Fruit fly (Drosophila melanogaster) whole organism, embryonic: ENCODE data around the gene flip.

Source experiments
- Atf3 ChIP-seq: fragments of 200-800 bp; sonication (Bioruptor generic); optimal IDR thresholded peaks from 3 replicates; lab custom pipeline; 2016; ENCODE audit warnings: missing biosample characterization, missing genetic modification characterization
- Awh ChIP-seq: fragments of 200-800 bp; sonication (Bioruptor generic); IDR thresholded peaks from 2 replicates; pipeline ENCODE4, ENCODE4 v1.3.6; 2022; ENCODE audit warnings: missing biosample characterization, missing genetic modification characterization
- B-H2 ChIP-seq: fragments of 200-800 bp; sonication (Bioruptor generic); optimal IDR thresholded peaks from 2 replicates; lab custom pipeline; 2018; ENCODE audit warnings: missing biosample characterization, mild to moderate bottlenecking, missing genetic modification characterization
- Bgb ChIP-seq: fragments of 200-800 bp; sonication (Bioruptor generic); IDR thresholded peaks from 2 replicates; pipeline ENCODE4 v1.3.6; 2022; ENCODE audit warnings: missing biosample characterization, missing genetic modification characterization; ENCODE audit not compliant: partially characterized antibody
- CG10147 ChIP-seq: fragments of 200-800 bp; sonication (Bioruptor generic); optimal IDR thresholded peaks from 2 replicates; lab custom pipeline; 2019; ENCODE audit warnings: missing biosample characterization, mild to moderate bottlenecking, missing genetic modification characterization, moderate library complexity
- CG10274 ChIP-seq: fragments of 200-800 bp; sonication (Bioruptor generic); optimal IDR thresholded peaks from 3 replicates; lab custom pipeline; 2017; ENCODE audit warnings: missing biosample characterization, mild to moderate bottlenecking, missing genetic modification characterization
- CG10366 ChIP-seq: fragments of 200-800 bp; sonication (Bioruptor generic); IDR thresholded peaks from 2 replicates; pipeline ENCODE4 v1.3.6; 2022; ENCODE audit warnings: missing biosample characterization, missing genetic modification characterization
- CG11247 ChIP-seq: fragments of 200-800 bp; sonication (Bioruptor generic); IDR thresholded peaks from 2 replicates; pipeline ENCODE4 v1.3.6; 2022; ENCODE audit warnings: missing biosample characterization, missing genetic modification characterization
- CG12155 ChIP-seq: fragments of 200-800 bp; sonication (Bioruptor generic); optimal IDR thresholded peaks from 3 replicates; lab custom pipeline; 2016; ENCODE audit warnings: missing biosample characterization, missing genetic modification characterization
- CG12299 ChIP-seq: fragments of 200-800 bp; sonication (Bioruptor generic); optimal IDR thresholded peaks from 2 replicates; lab custom pipeline; 2018; ENCODE audit warnings: missing biosample characterization, mild to moderate bottlenecking, missing genetic modification characterization
- CG15269 ChIP-seq: fragments of 200-800 bp; sonication (Bioruptor generic); optimal IDR thresholded peaks from 2 replicates; lab custom pipeline; 2018; ENCODE audit warnings: missing biosample characterization, mild to moderate bottlenecking, missing genetic modification characterization, moderate library complexity
- CG15601 ChIP-seq: fragments of 200-800 bp; sonication (Bioruptor generic); optimal IDR thresholded peaks from 3 replicates; lab custom pipeline; 2019; ENCODE audit warnings: missing biosample characterization, mild to moderate bottlenecking, missing genetic modification characterization, moderate library complexity
- CG1647 ChIP-seq: fragments of 200-800 bp; sonication (Bioruptor generic); optimal IDR thresholded peaks from 3 replicates; lab custom pipeline; 2016; ENCODE audit warnings: missing biosample characterization, missing genetic modification characterization
- CG18599 ChIP-seq: fragments of 200-800 bp; sonication (Bioruptor generic); optimal IDR thresholded peaks from 3 replicates; lab custom pipeline; 2017; ENCODE audit warnings: missing biosample characterization, missing genetic modification characterization, mild to moderate bottlenecking, moderate library complexity, missing genetic modification reagents
- CG2889 ChIP-seq: fragments of 200-800 bp; sonication (Bioruptor generic); IDR thresholded peaks from 3 replicates; pipeline ENCODE4 v1.3.6; 2022; ENCODE audit warnings: missing biosample characterization, missing genetic modification characterization
- CG30403 ChIP-seq: fragments of 200-800 bp; sonication (Bioruptor generic); optimal IDR thresholded peaks from 3 replicates; lab custom pipeline; 2016; ENCODE audit warnings: missing biosample characterization, missing genetic modification characterization
- CG3065 ChIP-seq: fragments of 200-800 bp; sonication (Bioruptor generic); optimal IDR thresholded peaks from 2 replicates; lab custom pipeline; 2016; ENCODE audit warnings: missing biosample characterization, missing genetic modification characterization
- CG31365 ChIP-seq: fragments of 200-800 bp; sonication (Bioruptor generic); optimal IDR thresholded peaks from 2 replicates; lab custom pipeline; 2018; ENCODE audit warnings: missing biosample characterization, mild to moderate bottlenecking, missing genetic modification characterization
- CG32767 ChIP-seq: fragments of 200-800 bp; sonication (Bioruptor generic); IDR thresholded peaks from 2 replicates; pipeline ENCODE4 v1.3.6; 2022; ENCODE audit warnings: missing biosample characterization, missing genetic modification characterization
- CG34422 ChIP-seq: fragments of 200-800 bp; sonication (Bioruptor generic); IDR thresholded peaks from 3 replicates; pipeline ENCODE4 v1.3.6; 2022; ENCODE audit warnings: missing biosample characterization, missing genetic modification characterization
- CG3995 ChIP-seq: fragments of 200-800 bp; sonication (Bioruptor generic); optimal IDR thresholded peaks from 3 replicates; lab custom pipeline; 2016; ENCODE audit warnings: missing biosample characterization, missing genetic modification characterization
- CG42726 ChIP-seq: fragments of 200-800 bp; sonication (Bioruptor generic); IDR thresholded peaks from 2 replicates; pipeline ENCODE4 v1.3.6; 2022; ENCODE audit warnings: missing biosample characterization, missing genetic modification characterization; ENCODE audit not compliant: partially characterized antibody
- CG4328 ChIP-seq: fragments of 200-800 bp; sonication (Bioruptor generic); optimal IDR thresholded peaks from 3 replicates; lab custom pipeline; 2017; ENCODE audit warnings: missing biosample characterization, missing genetic modification reagents, missing genetic modification characterization
- CG9727 ChIP-seq: fragments of 200-800 bp; sonication (Bioruptor generic); optimal IDR thresholded peaks from 3 replicates; lab custom pipeline; 2017; ENCODE audit warnings: missing biosample characterization, mild to moderate bottlenecking, missing genetic modification characterization
- CG9932 ChIP-seq: fragments of 200-800 bp; sonication (Bioruptor generic); IDR thresholded peaks from 2 replicates; pipeline ENCODE4 v1.3.6; 2022; ENCODE audit warnings: missing biosample characterization, missing genetic modification characterization
- CHES-1-like ChIP-seq: fragments of 200-800 bp; sonication (Bioruptor generic); optimal IDR thresholded peaks from 2 replicates; lab custom pipeline; 2016; ENCODE audit warnings: missing biosample characterization, missing genetic modification characterization
- CTCF ChIP-seq: fragments of 200-800 bp; sonication (Bioruptor generic); optimal IDR thresholded peaks from 2 replicates; lab custom pipeline; 2017; ENCODE audit warnings: missing biosample characterization, mild to moderate bottlenecking, missing genetic modification characterization, moderate library complexity
- Dip2 ChIP-seq: fragments of 200-800 bp; sonication (Bioruptor generic); IDR thresholded peaks from 2 replicates; pipeline ENCODE4 v1.3.6; 2022; ENCODE audit warnings: missing biosample characterization, missing genetic modification characterization
- ERR ChIP-seq: fragments of 200-800 bp; sonication (Bioruptor generic); optimal IDR thresholded peaks from 2 replicates; lab custom pipeline; 2016; ENCODE audit warnings: missing biosample characterization, missing genetic modification characterization
- Gsc ChIP-seq: fragments of 200-800 bp; sonication (Bioruptor generic); IDR thresholded peaks from 2 replicates; pipeline ENCODE4 v1.3.6; 2022; ENCODE audit warnings: missing biosample characterization, missing genetic modification characterization
- H2.0 ChIP-seq: fragments of 200-800 bp; sonication (Bioruptor generic); IDR thresholded peaks from 2 replicates; pipeline ENCODE4 v1.3.6; 2022; ENCODE audit warnings: missing biosample characterization, missing genetic modification characterization
- Hey ChIP-seq: fragments of 200-800 bp; sonication (Bioruptor generic); optimal IDR thresholded peaks from 3 replicates; lab custom pipeline; 2018; ENCODE audit warnings: missing biosample characterization, mild to moderate bottlenecking, missing genetic modification characterization
- Hr3 ChIP-seq: fragments of 200-800 bp; sonication (Bioruptor generic); optimal IDR thresholded peaks from 3 replicates; lab custom pipeline; 2016; ENCODE audit warnings: missing biosample characterization, missing genetic modification characterization
- Mrtf ChIP-seq: fragments of 200-800 bp; sonication (Bioruptor generic); IDR thresholded peaks from 3 replicates; pipeline ENCODE4 v1.3.6; 2022; ENCODE audit warnings: missing biosample characterization, missing genetic modification characterization
- Myb ChIP-seq: fragments of 200-800 bp; sonication (Bioruptor generic); optimal IDR thresholded peaks from 2 replicates; lab custom pipeline; 2016; ENCODE audit warnings: missing biosample characterization, missing genetic modification characterization
- NC2α ChIP-seq: fragments of 200-800 bp; sonication (Bioruptor generic); optimal IDR thresholded peaks from 2 replicates; lab custom pipeline; 2016; ENCODE audit warnings: missing biosample characterization, missing genetic modification characterization
- NC2β ChIP-seq: fragments of 200-800 bp; sonication (Bioruptor generic); optimal IDR thresholded peaks from 2 replicates; lab custom pipeline; 2016; ENCODE audit warnings: missing biosample characterization, missing genetic modification characterization
- Opbp ChIP-seq: fragments of 200-800 bp; sonication (Bioruptor generic); IDR thresholded peaks from 3 replicates; pipeline ENCODE4 v1.3.6; 2022; ENCODE audit warnings: missing biosample characterization, missing genetic modification characterization; ENCODE audit not compliant: partially characterized antibody
- Trl ChIP-seq, 3 experiments: fragments of >200 bp in 2 of 3; fragments of 200-800 bp in 1 of 3; sonication (Bioruptor generic) in 1 of 3; optimal IDR thresholded peaks; 2 replicates in 1 of 3; 3 replicates in 2 of 3; lab custom pipeline; 2016 to 2017; ENCODE audit warnings: missing biosample characterization in 1 of 3, missing genetic modification characterization in 1 of 3
- ara ChIP-seq: fragments of 200-800 bp; sonication (Bioruptor generic); IDR thresholded peaks from 2 replicates; pipeline ENCODE4 v1.3.6; 2022; ENCODE audit warnings: missing biosample characterization, missing genetic modification characterization
- az2 ChIP-seq: fragments of 200-800 bp; sonication (Bioruptor generic); optimal IDR thresholded peaks from 3 replicates; lab custom pipeline; 2016; ENCODE audit warnings: missing biosample characterization, missing genetic modification characterization
- chinmo ChIP-seq: fragments of 200-800 bp; sonication (Bioruptor generic); IDR thresholded peaks from 4 replicates; pipeline ENCODE4 v1.3.6; 2022; ENCODE audit warnings: missing biosample characterization, missing genetic modification characterization; ENCODE audit not compliant: partially characterized antibody
- dan ChIP-seq: fragments of 200-800 bp; sonication (Bioruptor generic); IDR thresholded peaks from 2 replicates; pipeline ENCODE4 v1.3.6; 2022; ENCODE audit warnings: missing biosample characterization, missing genetic modification characterization
- emc ChIP-seq: fragments of 200-800 bp; sonication (Bioruptor generic); optimal IDR thresholded peaks from 2 replicates; lab custom pipeline; 2016; ENCODE audit warnings: missing biosample characterization, missing genetic modification characterization
- esg ChIP-seq: fragments of 200-800 bp; sonication (Bioruptor generic); conservative IDR thresholded peaks from 2 replicates; pipeline ENCODE4 v1.3.6; 2022; ENCODE audit warnings: missing biosample characterization, missing genetic modification characterization
- gsb ChIP-seq: fragments of 200-800 bp; sonication (Bioruptor generic); IDR thresholded peaks from 2 replicates; pipeline ENCODE4 v1.3.6; 2022; ENCODE audit warnings: missing biosample characterization, missing genetic modification characterization
- knrl ChIP-seq: fragments of 200-800 bp; sonication (Bioruptor generic); IDR thresholded peaks from 3 replicates; pipeline ENCODE4 v1.3.6; 2022; ENCODE audit warnings: missing biosample characterization, missing genetic modification characterization; ENCODE audit not compliant: partially characterized antibody
- maf-S ChIP-seq: fragments of 200-800 bp; sonication (Bioruptor generic); optimal IDR thresholded peaks from 2 replicates; lab custom pipeline; 2016; ENCODE audit warnings: missing biosample characterization, missing genetic modification characterization
- slou ChIP-seq: fragments of 200-800 bp; sonication (Bioruptor generic); optimal IDR thresholded peaks from 3 replicates; lab custom pipeline; 2016; ENCODE audit warnings: missing biosample characterization, missing genetic modification characterization
- sna ChIP-seq: fragments of 200-800 bp; sonication (Bioruptor generic); IDR thresholded peaks from 2 replicates; pipeline ENCODE4 v1.3.6; 2022; ENCODE audit warnings: missing biosample characterization, missing genetic modification characterization; ENCODE audit not compliant: partially characterized antibody
- tin ChIP-seq: fragments of 200-800 bp; sonication (Bioruptor generic); optimal IDR thresholded peaks from 3 replicates; lab custom pipeline; 2016; ENCODE audit warnings: missing biosample characterization, missing genetic modification characterization
- trem ChIP-seq: fragments of 200-800 bp; optimal IDR thresholded peaks from 3 replicates; lab custom pipeline; 2019; ENCODE audit warnings: missing biosample characterization, mild to moderate bottlenecking, missing genetic modification characterization, moderate library complexity

Gene flip

dm6 chr3R:4220780-4221179 lies 56.9 kb downstream of the flip start (continued):
- TF ChIP-seq tin (GFP tag; lab: Kevin White, UChicago): peak; percentile 56
- no peak for TF ChIP-seq Mrtf (GFP tag; lab: Robert Waterston, UW)
- TF ChIP-seq CG32767: no peak
- TF ChIP-seq CG9932: peak; percentile 78
- peak; percentile 98 for TF ChIP-seq chinmo (GFP tag; lab: Robert Waterston, UW)
- peak; percentile 30 for TF ChIP-seq emc
- peak; percentile 96 for TF ChIP-seq sna (GFP tag; lab: Robert Waterston, UW)
- peak; percentile 100 for TF ChIP-seq Bgb
- TF ChIP-seq CG18599: no peak
- TF ChIP-seq Hr3: peak; percentile 20
- TF ChIP-seq CG2889 (GFP tag; lab: Robert Waterston, UW): no peak
- no peak for TF ChIP-seq ara (GFP tag; lab: Robert Waterston, UW)
- TF ChIP-seq CHES-1-like (GFP tag; lab: Kevin White, UChicago): peak; percentile 59
- no peak for TF ChIP-seq CG15601 (tag; lab: Kevin White, UChicago)
- TF ChIP-seq esg (GFP tag; lab: Robert Waterston, UW): no peak
- TF ChIP-seq Gsc (GFP tag; lab: Robert Waterston, UW): no peak
- TF ChIP-seq CG12155 (GFP tag; lab: Kevin White, UChicago): peak; percentile 27
- TF ChIP-seq NC2α (GFP tag; lab: Kevin White, UChicago): no peak
- TF ChIP-seq CG4328 (GFP tag; lab: Kevin White, UChicago): no peak
- TF ChIP-seq H2.0: 0 out of 2 replicates have a peak, but pooled peaks have one; percentile 23
- TF ChIP-seq CG10274 (GFP tag; lab: Kevin White, UChicago): no peak
- TF ChIP-seq CG3065 (GFP tag; lab: Kevin White, UChicago): no peak
- peak; percentile 27 for TF ChIP-seq maf-S (GFP tag; lab: Kevin White, UChicago)
- TF ChIP-seq CG3995: peak; percentile 52
- no peak for TF ChIP-seq Hey (tag; lab: Kevin White, UChicago)
- no peak for TF ChIP-seq CG15269 (tag; lab: Kevin White, UChicago)
- peak; percentile 43 for TF ChIP-seq NC2β (GFP tag; lab: Kevin White, UChicago)
- TF ChIP-seq ERR (GFP tag; lab: Kevin White, UChicago): peak; percentile 50
- no peak for TF ChIP-seq Atf3
- TF ChIP-seq CG12299 (tag; lab: Kevin White, UChicago): peak; percentile 32
- TF ChIP-seq az2 (GFP tag; lab: Kevin White, UChicago): no peak
- TF ChIP-seq CG42726 (GFP tag; lab: Robert Waterston, UW): peak; percentile 98
- TF ChIP-seq Dip2 (GFP tag; lab: Robert Waterston, UW): no peak
- peak; percentile 62 for TF ChIP-seq B-H2
- TF ChIP-seq Myb: peak; percentile 65
- TF ChIP-seq Awh (GFP tag; lab: Robert Waterston, UW): no peak
- no peak for TF ChIP-seq gsb (GFP tag; lab: Robert Waterston, UW)
- TF ChIP-seq CG34422 (GFP tag; lab: Robert Waterston, UW): peak; percentile 56; the same call in 2 of the 3 replicates
- TF ChIP-seq CG31365: no peak
- TF ChIP-seq CG30403: peak; percentile 25
- TF ChIP-seq dan (GFP tag; lab: Robert Waterston, UW): no peak
- TF ChIP-seq CTCF (GFP tag; lab: Kevin White, UChicago): peak; percentile 68
- no peak for TF ChIP-seq Trl (optimal IDR thresholded peaks at IDR 0.05; lab: Kevin White, UChicago)
- peak; percentile 43 for TF ChIP-seq Trl (GFP tag; optimal IDR thresholded peaks at IDR 0.05; lab: Kevin White, UChicago)
- TF ChIP-seq CG11247 (GFP tag; lab: Robert Waterston, UW): peak; percentile 41; the same call in 1 of the 2 replicates
- peak; percentile 15 for TF ChIP-seq CG1647 (GFP tag; lab: Kevin White, UChicago)
- TF ChIP-seq CG10147 (GFP tag; lab: Kevin White, UChicago): no peak
- TF ChIP-seq knrl: peak; percentile 98
- TF ChIP-seq Opbp (GFP tag; lab: Robert Waterston, UW): peak; percentile 98
- TF ChIP-seq CG9727 (GFP tag; lab: Kevin White, UChicago): peak; percentile 20
- TF ChIP-seq CG10366 (GFP tag; lab: Robert Waterston, UW): no peak
- no peak for TF ChIP-seq slou (GFP tag; lab: Kevin White, UChicago)
- TF ChIP-seq trem (tag; lab: Kevin White, UChicago): peak; percentile 69
